Worm (Caenorhabditis elegans) whole organism, late embryonic: ENCODE results near the gene mrpl-28.

Experiments
- F13H6.1 ChIP-seq: sonication (generic microtip); optimal IDR thresholded peaks from 2 replicates; lab custom pipeline; 2016; ENCODE audit warnings: missing genetic modification characterization, missing compliant biosample characterization
- K02D7.2 ChIP-seq: sonication (generic microtip); optimal IDR thresholded peaks from 2 replicates; lab custom pipeline; 2017; ENCODE audit warnings: mild to moderate bottlenecking, missing genetic modification characterization, missing compliant biosample characterization
- ahr-1 ChIP-seq: sonication (generic microtip); optimal IDR thresholded peaks from 2 replicates; lab custom pipeline; 2016; ENCODE audit warnings: missing genetic modification characterization, missing compliant biosample characterization
- ama-1 ChIP-seq: fragments of 150-350 bp; optimal IDR thresholded peaks from 2 replicates; lab custom pipeline; 2014
- ceh-14 ChIP-seq: sonication (generic microtip); optimal IDR thresholded peaks from 2 replicates; lab custom pipeline; 2016; ENCODE audit warnings: missing genotype, missing genetic modification characterization, missing compliant biosample characterization
- ceh-18 ChIP-seq: sonication (generic microtip); optimal IDR thresholded peaks from 2 replicates; lab custom pipeline; 2016; ENCODE audit warnings: missing genetic modification characterization, missing compliant biosample characterization
- ceh-2 ChIP-seq: sonication (generic microtip); optimal IDR thresholded peaks from 2 replicates; lab custom pipeline; 2016; ENCODE audit warnings: missing genotype, missing genetic modification characterization, missing compliant biosample characterization
- ceh-24 ChIP-seq: sonication (generic microtip); optimal IDR thresholded peaks from 2 replicates; lab custom pipeline; 2016; ENCODE audit warnings: mild to moderate bottlenecking, missing genetic modification characterization, missing compliant biosample characterization
- ceh-45 ChIP-seq: fragments of 200-800 bp; sonication (Bioruptor generic); IDR thresholded peaks from 2 replicates; pipeline ENCODE4 v1.3.6; 2022; ENCODE audit warnings: missing genetic modification reagents, missing genetic modification characterization, missing compliant biosample characterization
- ceh-9 ChIP-seq: sonication (generic microtip); optimal IDR thresholded peaks from 2 replicates; lab custom pipeline; 2016; ENCODE audit warnings: mild to moderate bottlenecking, missing genetic modification characterization, inconsistent platforms, missing compliant biosample characterization
- dve-1 ChIP-seq: sonication (generic microtip); optimal IDR thresholded peaks from 2 replicates; lab custom pipeline; 2017; ENCODE audit warnings: antibody characterized with exemption, mild to moderate bottlenecking, missing genetic modification characterization, missing compliant biosample characterization
- elt-2 ChIP-seq: sonication (generic microtip); optimal IDR thresholded peaks from 2 replicates; lab custom pipeline; 2016; ENCODE audit warnings: missing genetic modification reagents, missing genetic modification characterization, missing compliant biosample characterization
- elt-4 ChIP-seq: sonication (generic microtip); optimal IDR thresholded peaks from 2 replicates; lab custom pipeline; 2016; ENCODE audit warnings: missing genetic modification characterization, missing compliant biosample characterization
- fkh-10 ChIP-seq: fragments of 150-350 bp; optimal IDR thresholded peaks from 2 replicates; lab custom pipeline; 2014; ENCODE audit warnings: missing biosample characterization, missing genetic modification reagents, missing genetic modification characterization
- fkh-6 ChIP-seq: sonication (generic microtip); optimal IDR thresholded peaks from 2 replicates; lab custom pipeline; 2016; ENCODE audit warnings: missing genetic modification characterization, missing compliant biosample characterization
- hlh-13 ChIP-seq: fragments of 200-800 bp; sonication (Bioruptor generic); optimal IDR thresholded peaks from 2 replicates; lab custom pipeline; 2018; ENCODE audit warnings: mild to moderate bottlenecking, missing genetic modification characterization, missing compliant biosample characterization
- hlh-30 ChIP-seq: sonication (generic microtip); optimal IDR thresholded peaks from 2 replicates; lab custom pipeline; 2017; ENCODE audit warnings: antibody characterized with exemption, missing genetic modification characterization, missing compliant biosample characterization; ENCODE audit not compliant: insufficient read depth
- hlh-6 ChIP-seq: sonication (generic microtip); optimal IDR thresholded peaks from 2 replicates; lab custom pipeline; 2016; ENCODE audit warnings: missing genotype, missing genetic modification characterization, missing compliant biosample characterization
- hlh-8 ChIP-seq: sonication (generic microtip); optimal IDR thresholded peaks from 2 replicates; lab custom pipeline; 2016; ENCODE audit warnings: missing genotype, missing genetic modification characterization, missing compliant biosample characterization
- lim-6 ChIP-seq: sonication (generic microtip); optimal IDR thresholded peaks from 2 replicates; lab custom pipeline; 2016; ENCODE audit warnings: missing genetic modification characterization, missing compliant biosample characterization
- mec-3 ChIP-seq: sonication (generic microtip); optimal IDR thresholded peaks from 2 replicates; lab custom pipeline; 2016; ENCODE audit warnings: borderline replicate concordance, missing genetic modification characterization, missing compliant biosample characterization
- nfya-1 ChIP-seq: sonication (generic microtip); optimal IDR thresholded peaks from 2 replicates; lab custom pipeline; 2017; ENCODE audit warnings: missing genetic modification characterization, mild to moderate bottlenecking, missing compliant biosample characterization, antibody characterized with exemption, moderate library complexity
- nhr-11 ChIP-seq: fragments of 150-350 bp; optimal IDR thresholded peaks from 2 replicates; lab custom pipeline; 2014; ENCODE audit warnings: missing biosample characterization, missing genetic modification characterization
- nhr-232 ChIP-seq: sonication (generic microtip); optimal IDR thresholded peaks from 2 replicates; lab custom pipeline; 2016; ENCODE audit warnings: missing genetic modification characterization, missing compliant biosample characterization
- npax-4 ChIP-seq: sonication (generic microtip); optimal IDR thresholded peaks from 2 replicates; lab custom pipeline; 2016; ENCODE audit warnings: missing genetic modification characterization, missing compliant biosample characterization
- pat-9 ChIP-seq: fragments of 200-800 bp; sonication (Bioruptor generic); optimal IDR thresholded peaks from 2 replicates; lab custom pipeline; 2018; ENCODE audit warnings: mild to moderate bottlenecking, missing genetic modification characterization, moderate library complexity, missing compliant biosample characterization
- pax-1 ChIP-seq: fragments of 150-350 bp; optimal IDR thresholded peaks from 2 replicates; lab custom pipeline; 2014; ENCODE audit warnings: missing biosample characterization, missing genetic modification characterization
- pros-1 ChIP-seq: fragments of 150-350 bp; optimal IDR thresholded peaks from 2 replicates; lab custom pipeline; 2014; ENCODE audit warnings: missing biosample characterization, missing genetic modification reagents, missing genetic modification characterization
- rnt-1 ChIP-seq: sonication (generic microtip); optimal IDR thresholded peaks from 2 replicates; lab custom pipeline; 2016; ENCODE audit warnings: missing genetic modification characterization, missing compliant biosample characterization
- sox-2 ChIP-seq: fragments of 200-800 bp; sonication (Bioruptor generic); IDR thresholded peaks from 2 replicates; pipeline ENCODE4 v1.3.6; 2022; ENCODE audit warnings: missing genetic modification reagents, missing genetic modification characterization, missing compliant biosample characterization
- sox-4 ChIP-seq: sonication (generic microtip); optimal IDR thresholded peaks from 2 replicates; lab custom pipeline; 2017; ENCODE audit warnings: mild to moderate bottlenecking, missing genetic modification characterization, inconsistent platforms, missing compliant biosample characterization
- syd-9 ChIP-seq: sonication (generic microtip); optimal IDR thresholded peaks from 2 replicates; lab custom pipeline; 2016; ENCODE audit warnings: mild to moderate bottlenecking, missing genetic modification characterization, moderate library complexity, missing compliant biosample characterization
- tbx-2 ChIP-seq: sonication (generic microtip); optimal IDR thresholded peaks from 2 replicates; lab custom pipeline; 2016; ENCODE audit warnings: missing genetic modification characterization, missing compliant biosample characterization
- ttx-3 ChIP-seq: sonication (generic microtip); optimal IDR thresholded peaks from 2 replicates; lab custom pipeline; 2016; ENCODE audit warnings: missing genetic modification reagents, missing genetic modification characterization, missing compliant biosample characterization
- unc-42 ChIP-seq: sonication (generic microtip); optimal IDR thresholded peaks from 2 replicates; lab custom pipeline; 2016; ENCODE audit warnings: missing genotype, missing genetic modification characterization, missing compliant biosample characterization
- unc-55 ChIP-seq: sonication (generic microtip); optimal IDR thresholded peaks from 2 replicates; lab custom pipeline; 2017; ENCODE audit warnings: missing biosample characterization, missing genetic modification reagents, missing genetic modification characterization
- unc-86 ChIP-seq: sonication (generic microtip); optimal IDR thresholded peaks from 2 replicates; lab custom pipeline; 2016; ENCODE audit warnings: missing genetic modification characterization, missing compliant biosample characterization
- zip-5 ChIP-seq: sonication (generic microtip); optimal IDR thresholded peaks from 2 replicates; lab custom pipeline; 2016; ENCODE audit warnings: missing genetic modification characterization, missing compliant biosample characterization

mrpl-28 gene

DNA sequence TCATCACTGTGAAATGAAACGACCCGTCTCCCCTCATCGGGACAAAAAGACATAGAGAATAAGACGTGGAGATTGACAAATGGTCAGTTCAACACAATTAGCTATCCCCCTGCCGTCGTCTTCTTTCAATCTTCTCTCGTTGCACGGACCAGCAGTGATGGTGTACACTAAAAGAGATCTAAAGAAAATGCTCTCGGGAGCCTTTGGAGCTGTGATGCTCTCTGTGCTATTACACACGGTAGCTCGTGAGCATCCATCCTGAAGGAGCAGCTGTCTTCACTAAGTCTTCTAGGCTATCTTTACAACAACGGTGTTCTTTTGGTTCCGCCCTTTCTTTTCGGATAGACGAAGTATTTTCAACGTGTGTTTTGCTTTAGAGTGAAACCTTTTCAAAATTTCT is 5.5 kb upstream of the mrpl-28 start:
- TF ChIP-seq pax-1 (tag; lab: Kevin White, UChicago) (no peak), npax-4 (tag; lab: Kevin White, UChicago) (no peak), pros-1 (tag; lab: Kevin White, UChicago) (no peak), fkh-6 (tag; lab: Kevin White, UChicago) (no peak), ceh-45 (GFP tag; lab: Robert Waterston, UW) (no peak), elt-4 (tag; lab: Kevin White, UChicago) (no peak), fkh-10 (GFP tag; lab: Kevin White, UChicago) (no peak), unc-55 (GFP tag; lab: Kevin White, UChicago) (peak; percentile 39), hlh-13 (GFP tag; lab: Kevin White, UChicago) (no peak), ceh-18 (tag; lab: Kevin White, UChicago) (peak; percentile 16), hlh-8 (tag; lab: Kevin White, UChicago) (no peak), rnt-1 (peak; percentile 49), syd-9 (tag; lab: Kevin White, UChicago) (no peak), hlh-6 (tag; lab: Kevin White, UChicago) (no peak), lim-6 (tag; lab: Kevin White, UChicago) (no peak), sox-2 (GFP tag; lab: Robert Waterston, UW) (no peak), unc-42 (tag; lab: Kevin White, UChicago) (no peak), tbx-2 (tag; lab: Kevin White, UChicago) (peak; percentile 14), zip-5 (tag; lab: Kevin White, UChicago) (no peak), pat-9 (peak; percentile 57), nfya-1 (tag; lab: Kevin White, UChicago) (no peak), ceh-9 (no peak), K02D7.2 (no peak), nhr-232 (tag; lab: Kevin White, UChicago) (no peak), nhr-11 (tag; lab: Kevin White, UChicago) (no peak)

ce11 chrII:160561-161123 is 4.8 kb upstream of the mrpl-28 start:
- TF ChIP-seq hlh-8 (tag; lab: Kevin White, UChicago) = peak; percentile 96
- no peak for TF ChIP-seq mec-3

DNA sequence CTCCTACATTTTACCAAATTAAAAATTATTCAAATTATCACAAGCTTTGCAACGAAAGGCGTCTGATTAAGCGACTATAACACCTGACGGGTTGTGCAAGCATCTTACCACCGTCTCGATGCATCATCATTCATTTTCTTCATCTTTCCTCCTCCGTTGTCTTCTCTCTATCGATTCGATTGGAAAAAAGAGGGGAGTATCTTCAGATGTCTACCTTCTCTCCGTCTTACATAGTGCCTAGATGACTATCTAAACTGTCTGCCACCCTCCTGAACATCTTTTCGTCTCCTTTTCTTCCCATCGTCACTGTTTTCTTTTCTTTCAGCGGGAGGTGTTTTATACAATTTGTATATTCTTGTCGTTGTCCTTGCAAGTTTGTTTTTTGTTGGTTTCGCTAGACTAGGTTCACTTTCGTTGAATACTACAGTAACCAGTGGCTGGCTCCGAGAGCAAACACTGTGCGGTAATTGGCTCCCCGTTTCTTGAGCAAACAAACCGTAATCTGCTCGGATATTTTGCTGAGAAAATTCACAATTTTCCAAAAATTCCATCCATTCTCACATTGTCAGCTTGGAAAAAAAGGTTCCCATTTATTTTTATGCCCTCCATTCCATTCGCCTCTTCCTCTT is 3.6 kb upstream of the mrpl-28 start:
- TF ChIP-seq unc-86 (tag; lab: Kevin White, UChicago) = no peak
- TF ChIP-seq dve-1 (tag; lab: Kevin White, UChicago) = peak; percentile 28
- TF ChIP-seq hlh-13 (GFP tag; lab: Kevin White, UChicago) = no peak
- TF ChIP-seq hlh-8 (tag; lab: Kevin White, UChicago) = no peak
- peak; percentile 64 for TF ChIP-seq unc-55 (GFP tag; lab: Kevin White, UChicago)
- peak; percentile 22 for TF ChIP-seq ceh-18 (tag; lab: Kevin White, UChicago)
- no peak for TF ChIP-seq ttx-3 (tag; lab: Kevin White, UChicago)
- no peak for TF ChIP-seq sox-4 (tag; lab: Kevin White, UChicago)
- no peak for TF ChIP-seq nhr-11 (tag; lab: Kevin White, UChicago)
- peak; percentile 5 for TF ChIP-seq elt-2 (tag; lab: Kevin White, UChicago)
- no peak for TF ChIP-seq ceh-14
- TF ChIP-seq pax-1 (tag; lab: Kevin White, UChicago) = no peak
- no peak for TF ChIP-seq ceh-24 (tag; lab: Kevin White, UChicago)
- TF ChIP-seq ahr-1 (tag; lab: Kevin White, UChicago) = no peak
- TF ChIP-seq mec-3 = no peak
- TF ChIP-seq fkh-6 (tag; lab: Kevin White, UChicago) = no peak
- no peak for TF ChIP-seq F13H6.1 (tag; lab: Kevin White, UChicago)
- no peak for TF ChIP-seq ceh-2 (tag; lab: Kevin White, UChicago)
- TF ChIP-seq fkh-10 (GFP tag; lab: Kevin White, UChicago) = no peak
- no peak for TF ChIP-seq ama-1 (lab: Kevin White, UChicago)
- no peak for TF ChIP-seq sox-2 (GFP tag; lab: Robert Waterston, UW)
- TF ChIP-seq nfya-1 (tag; lab: Kevin White, UChicago) = peak; percentile 62
- TF ChIP-seq hlh-30 (tag; lab: Kevin White, UChicago) = no peak
